Fruit fly (Drosophila melanogaster) whole organism, prepupa: ENCODE results near the gene PK2-R1.

ENCODE experiments used
- Blimp-1 ChIP-seq: fragments of 200-800 bp; sonication (Bioruptor generic); optimal IDR thresholded peaks from 3 replicates; lab custom pipeline; 2017; ENCODE audit warnings: missing biosample characterization, missing genetic modification characterization, mild to moderate bottlenecking, moderate library complexity, missing genetic modification reagents
- CG10669 ChIP-seq: fragments of 200-800 bp; sonication (Bioruptor generic); optimal IDR thresholded peaks from 3 replicates; lab custom pipeline; 2018; ENCODE audit warnings: missing biosample characterization, mild to moderate bottlenecking, missing genetic modification characterization, moderate library complexity
- CG11294 ChIP-seq: fragments of 200-800 bp; sonication (Bioruptor generic); IDR thresholded peaks from 2 replicates; pipeline ENCODE4 v1.3.6; 2022; ENCODE audit warnings: missing biosample characterization, missing genetic modification characterization
- CG11762 ChIP-seq: fragments of 200-800 bp; sonication (Bioruptor generic); optimal IDR thresholded peaks from 3 replicates; lab custom pipeline; 2016; ENCODE audit warnings: missing biosample characterization, missing genetic modification characterization; ENCODE audit not compliant: insufficient read depth
- CG11902 ChIP-seq: fragments of 200-800 bp; sonication (Bioruptor generic); optimal IDR thresholded peaks from 3 replicates; lab custom pipeline; 2016; ENCODE audit warnings: missing biosample characterization, missing genetic modification characterization
- CG1621 ChIP-seq: fragments of 200-800 bp; sonication (Bioruptor generic); optimal IDR thresholded peaks from 3 replicates; lab custom pipeline; 2018; ENCODE audit warnings: missing biosample characterization, mild to moderate bottlenecking, missing genetic modification characterization
- CG3032 ChIP-seq: fragments of 200-800 bp; optimal IDR thresholded peaks from 2 replicates; lab custom pipeline; 2019; ENCODE audit warnings: missing biosample characterization, mild to moderate bottlenecking, missing genetic modification characterization, moderate library complexity
- CG31627 ChIP-seq: fragments of 200-800 bp; sonication (Bioruptor generic); optimal IDR thresholded peaks from 3 replicates; lab custom pipeline; 2016; ENCODE audit warnings: missing biosample characterization, missing genetic modification characterization
- CG34406 ChIP-seq: fragments of 200-800 bp; sonication (Bioruptor generic); optimal IDR thresholded peaks from 3 replicates; lab custom pipeline; 2016; ENCODE audit warnings: missing biosample characterization, missing genetic modification characterization
- CG6276 ChIP-seq: fragments of 200-800 bp; sonication (Bioruptor generic); optimal IDR thresholded peaks from 2 replicates; lab custom pipeline; 2017; ENCODE audit warnings: missing biosample characterization, mild to moderate bottlenecking, missing genetic modification characterization
- CG6792 ChIP-seq: fragments of 200-800 bp; sonication (Bioruptor generic); optimal IDR thresholded peaks from 3 replicates; lab custom pipeline; 2016; ENCODE audit warnings: missing biosample characterization, missing genetic modification characterization
- CG6854 ChIP-seq: fragments of 200-800 bp; sonication (Bioruptor generic); optimal IDR thresholded peaks from 2 replicates; lab custom pipeline; 2017; ENCODE audit warnings: missing biosample characterization, mild to moderate bottlenecking, missing genetic modification characterization
- CG7368 ChIP-seq: fragments of 200-800 bp; sonication (Bioruptor generic); optimal IDR thresholded peaks from 3 replicates; lab custom pipeline; 2016; ENCODE audit warnings: missing biosample characterization, missing genetic modification characterization
- CG8119 ChIP-seq: fragments of 200-800 bp; sonication (Bioruptor generic); IDR thresholded peaks from 3 replicates; pipeline ENCODE4 v1.3.6; 2022; ENCODE audit warnings: missing biosample characterization, missing genetic modification characterization
- Eip75B ChIP-seq: fragments of 200-800 bp; sonication (Bioruptor generic); optimal IDR thresholded peaks from 3 replicates; lab custom pipeline; 2016; ENCODE audit warnings: missing biosample characterization, missing genetic modification characterization
- Eip78C ChIP-seq: fragments of 200-800 bp; sonication (Bioruptor generic); peaks from one replicate; lab custom pipeline; 2016; ENCODE audit warnings: missing biosample characterization, missing genetic modification characterization
- Eip93F ChIP-seq: fragments of 200-800 bp; sonication (Bioruptor generic); optimal IDR thresholded peaks from 2 replicates; lab custom pipeline; 2016; ENCODE audit warnings: missing biosample characterization, mild to moderate bottlenecking, missing genetic modification characterization
- Ets21C ChIP-seq: fragments of 200-800 bp; sonication (Bioruptor generic); optimal IDR thresholded peaks from 3 replicates; lab custom pipeline; 2016; ENCODE audit warnings: missing biosample characterization, missing genetic modification characterization
- Ets96B ChIP-seq: fragments of 200-800 bp; optimal IDR thresholded peaks from 2 replicates; lab custom pipeline; 2019; ENCODE audit warnings: missing biosample characterization, mild to moderate bottlenecking, missing genetic modification characterization, moderate library complexity
- Hr38 ChIP-seq: sonication (Bioruptor generic); optimal IDR thresholded peaks from 2 replicates; lab custom pipeline; 2016; ENCODE audit warnings: missing biosample characterization, missing genetic modification characterization
- Hr39 ChIP-seq: fragments of 200-800 bp; sonication (Bioruptor generic); optimal IDR thresholded peaks from 2 replicates; lab custom pipeline; 2016; ENCODE audit warnings: missing biosample characterization, missing genetic modification characterization
- Met ChIP-seq: fragments of 200-800 bp; sonication (Bioruptor generic); optimal IDR thresholded peaks from 3 replicates; lab custom pipeline; 2016; ENCODE audit warnings: missing biosample characterization, missing genetic modification characterization
- OdsH ChIP-seq: fragments of 200-800 bp; sonication (Bioruptor generic); optimal IDR thresholded peaks from 3 replicates; lab custom pipeline; 2016; ENCODE audit warnings: missing biosample characterization, missing genetic modification characterization
- Smox ChIP-seq: fragments of 200-800 bp; sonication (Bioruptor generic); optimal IDR thresholded peaks from 3 replicates; lab custom pipeline; 2016; ENCODE audit warnings: missing biosample characterization, missing genetic modification characterization
- Sox14 ChIP-seq: fragments of 200-800 bp; sonication (Bioruptor generic); optimal IDR thresholded peaks from 3 replicates; lab custom pipeline; 2016; ENCODE audit warnings: missing biosample characterization, missing genetic modification characterization
- Sox15 ChIP-seq: fragments of 200-800 bp; sonication (Bioruptor generic); optimal IDR thresholded peaks from 3 replicates; lab custom pipeline; 2016; ENCODE audit warnings: missing biosample characterization, missing genetic modification characterization
- achi ChIP-seq: fragments of 200-800 bp; sonication (Bioruptor generic); optimal IDR thresholded peaks from 3 replicates; lab custom pipeline; 2016; ENCODE audit warnings: missing biosample characterization, missing genetic modification characterization
- acj6 ChIP-seq: fragments of 200-800 bp; sonication (Bioruptor generic); optimal IDR thresholded peaks from 3 replicates; lab custom pipeline; 2016; ENCODE audit warnings: missing biosample characterization, missing genetic modification characterization
- cyc ChIP-seq: fragments of 200-800 bp; sonication (Bioruptor generic); optimal IDR thresholded peaks from 3 replicates; lab custom pipeline; 2016; ENCODE audit warnings: missing biosample characterization, missing genetic modification characterization
- dac ChIP-seq: fragments of 200-800 bp; sonication (Bioruptor generic); optimal IDR thresholded peaks from 2 replicates; lab custom pipeline; 2017; ENCODE audit warnings: missing biosample characterization, mild to moderate bottlenecking, missing genetic modification characterization
- dsx ChIP-seq: fragments of 200-800 bp; optimal IDR thresholded peaks from 3 replicates; lab custom pipeline; 2019; ENCODE audit warnings: missing biosample characterization, mild to moderate bottlenecking, missing genetic modification characterization, moderate library complexity; ENCODE audit not compliant: poor library complexity, severe bottlenecking
- eg ChIP-seq: fragments of 200-800 bp; sonication (Bioruptor generic); IDR thresholded peaks from 3 replicates; pipeline ENCODE4 v1.3.6; 2022; ENCODE audit warnings: missing biosample characterization, missing genetic modification characterization
- esn ChIP-seq: fragments of 200-800 bp; sonication (Bioruptor generic); optimal IDR thresholded peaks from 2 replicates; lab custom pipeline; 2016; ENCODE audit warnings: missing biosample characterization, mild to moderate bottlenecking, missing genetic modification characterization, moderate library complexity
- fd59A ChIP-seq: fragments of 200-800 bp; sonication (Bioruptor generic); optimal IDR thresholded peaks from 2 replicates; lab custom pipeline; 2017; ENCODE audit warnings: missing biosample characterization, mild to moderate bottlenecking, missing genetic modification characterization, missing genetic modification reagents
- fd85E ChIP-seq: fragments of 200-800 bp; sonication (Bioruptor generic); optimal IDR thresholded peaks from 3 replicates; lab custom pipeline; 2016; ENCODE audit warnings: missing biosample characterization, missing genetic modification characterization
- lz ChIP-seq: fragments of 200-800 bp; sonication (Bioruptor generic); optimal IDR thresholded peaks from 3 replicates; lab custom pipeline; 2016; ENCODE audit warnings: missing biosample characterization, missing genetic modification characterization
- net ChIP-seq: fragments of 200-800 bp; sonication (Bioruptor generic); optimal IDR thresholded peaks from 3 replicates; lab custom pipeline; 2016; ENCODE audit warnings: missing biosample characterization, missing genetic modification characterization
- pdm3 ChIP-seq: fragments of 200-800 bp; sonication (Bioruptor generic); optimal IDR thresholded peaks from 3 replicates; lab custom pipeline; 2016; ENCODE audit warnings: missing biosample characterization, missing genetic modification characterization
- salr ChIP-seq, 2 experiments: fragments of 200-800 bp; sonication (Bioruptor generic); optimal IDR thresholded peaks; 3 replicates each; lab custom pipeline; 2016 to 2018; ENCODE audit warnings: missing biosample characterization in 2 of 2, missing genetic modification characterization in 2 of 2, mild to moderate bottlenecking in 1 of 2
- svp ChIP-seq: fragments of 200-800 bp; sonication (Bioruptor generic); peaks from one replicate; lab custom pipeline; 2016; ENCODE audit warnings: missing biosample characterization, missing genetic modification characterization
- topi ChIP-seq: fragments of 200-800 bp; sonication (Bioruptor generic); optimal IDR thresholded peaks from 3 replicates; lab custom pipeline; 2016; ENCODE audit warnings: missing biosample characterization, missing genetic modification characterization
- vri ChIP-seq: fragments of 200-800 bp; sonication (Bioruptor generic); optimal IDR thresholded peaks from 3 replicates; lab custom pipeline; 2016; ENCODE audit warnings: missing biosample characterization, mild to moderate bottlenecking, missing genetic modification characterization

Gene PK2-R1

dm6 chr3R:13366561-13367518 lies 28.7 kb downstream of the PK2-R1 start, which contains the start of gene Elp6 (continued):
- TF ChIP-seq Eip78C (GFP tag; lab: Kevin White, UChicago), result peak; percentile 95
- TF ChIP-seq acj6 (GFP tag; lab: Kevin White, UChicago), result peak; percentile 82
- peak; percentile 81 for TF ChIP-seq eg (GFP tag; lab: Robert Waterston, UW)
- TF ChIP-seq dac (GFP tag; lab: Kevin White, UChicago), result peak; percentile 57
- TF ChIP-seq CG7368 (GFP tag; lab: Kevin White, UChicago), result peak; percentile 70
- TF ChIP-seq Sox15, result peak; percentile 86
- TF ChIP-seq cyc (GFP tag; lab: Kevin White, UChicago), result peak; percentile 84
- TF ChIP-seq CG11762, result peak; percentile 87
- TF ChIP-seq Blimp-1 (GFP tag; lab: Kevin White, UChicago), result peak; percentile 60
- TF ChIP-seq CG11902 (GFP tag; lab: Kevin White, UChicago), result peak; percentile 75
- TF ChIP-seq CG6792 (GFP tag; lab: Kevin White, UChicago), result peak; percentile 80

DNA sequence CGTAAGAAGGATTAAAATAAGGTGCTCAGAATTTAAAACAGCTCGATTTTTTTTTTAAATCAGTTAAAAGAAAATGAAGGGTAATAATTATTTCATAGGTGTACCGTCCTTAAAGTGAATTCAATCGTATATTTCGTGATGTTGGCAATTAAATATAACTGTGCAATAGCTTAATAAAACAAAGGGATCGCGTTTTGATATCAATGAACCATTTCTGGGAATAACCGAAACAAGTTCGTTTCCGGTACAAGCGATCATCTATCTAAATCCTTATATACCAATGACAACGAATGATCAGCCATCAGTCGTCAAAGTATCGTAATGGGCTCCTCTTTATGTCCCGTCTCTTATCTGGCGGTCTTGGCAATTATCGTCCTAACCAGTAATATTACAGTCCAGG lies 31.2 kb downstream of the PK2-R1 start, which contains the start of gene CheA87a:
Gene CheA87a (plus strand): TSS at position 301 of the 400 bp plus-strand sequence.
- TF ChIP-seq net (GFP tag; lab: Kevin White, UChicago) (no peak), dac (GFP tag; lab: Kevin White, UChicago) (no peak), CG6276 (GFP tag; lab: Kevin White, UChicago) (no peak), dsx (no peak), cyc (GFP tag; lab: Kevin White, UChicago) (no peak), CG6854 (no peak), Hr38 (no peak), Blimp-1 (GFP tag; lab: Kevin White, UChicago) (no peak), Eip75B (no peak), fd85E (GFP tag; lab: Kevin White, UChicago) (no peak), Eip78C (GFP tag; lab: Kevin White, UChicago) (no peak), Eip93F (GFP tag; lab: Kevin White, UChicago) (no peak), CG8119 (no peak), CG3032 (tag; lab: Kevin White, UChicago) (no peak), CG1621 (tag; lab: Kevin White, UChicago) (no peak)

dm6 chr3R:13371840-13372680 lies 33.9 kb downstream of the PK2-R1 start, which contains the start of the genes Lip3 and CG34309:
TSS of gene Lip3 (minus strand) at chr3R:13371904.
TSS of gene CG34309 (plus strand) at chr3R:13372630.
- TF ChIP-seq CG11294 (GFP tag; lab: Robert Waterston, UW) (no peak), CG31627 (GFP tag; lab: Kevin White, UChicago) (peak; percentile 52), CG34406 (GFP tag; lab: Kevin White, UChicago) (no peak), lz (GFP tag; lab: Kevin White, UChicago) (peak; percentile 53), Met (GFP tag; lab: Kevin White, UChicago) (peak; percentile 70), Sox15 (no peak), CG3032 (tag; lab: Kevin White, UChicago) (no peak), CG6854 (no peak), Ets96B (tag; lab: Kevin White, UChicago) (peak; percentile 10), dac (GFP tag; lab: Kevin White, UChicago) (no peak), Eip93F (GFP tag; lab: Kevin White, UChicago) (peak; percentile 15), vri (GFP tag; lab: Kevin White, UChicago) (peak; percentile 86), Smox (GFP tag; lab: Kevin White, UChicago) (peak; percentile 72), cyc (GFP tag; lab: Kevin White, UChicago) (peak; percentile 32), fd59A (GFP tag; lab: Kevin White, UChicago) (no peak), achi (GFP tag; lab: Kevin White, UChicago) (peak; percentile 9), dsx (no peak), Ets21C (peak; percentile 46), Hr38 (no peak), pdm3 (GFP tag; lab: Kevin White, UChicago) (peak; percentile 34), CG1621 (tag; lab: Kevin White, UChicago) (no peak), Blimp-1 (GFP tag; lab: Kevin White, UChicago) (peak; percentile 36), esn (GFP tag; lab: Kevin White, UChicago) (peak; percentile 85), Sox14 (GFP tag; lab: Kevin White, UChicago) (peak; percentile 28), CG10669 (no peak), Eip75B (no peak), CG6792 (GFP tag; lab: Kevin White, UChicago) (peak; percentile 48), Hr39 (peak; percentile 39), OdsH (peak; percentile 35), svp (GFP tag; lab: Kevin White, UChicago) (peak; percentile 90), salr (GFP tag; optimal IDR thresholded peaks at IDR 0.05; lab: Kevin White, UChicago) (no peak), topi (peak; percentile 31)
